Worm (Caenorhabditis elegans) whole organism, midembryonic: Measurements from ENCODE around the gene pitr-2.

Experiments
- T22C8.4 ChIP-seq: fragments of 200-800 bp; sonication (Bioruptor generic); IDR thresholded peaks from 2 replicates; pipeline ENCODE4 v1.3.6; 2022; ENCODE audit warnings: missing genetic modification characterization, missing compliant biosample characterization
- cog-1 ChIP-seq: sonication (generic microtip); optimal IDR thresholded peaks from 2 replicates; lab custom pipeline; 2016; ENCODE audit warnings: missing genetic modification characterization, missing compliant biosample characterization
- flt-1 ChIP-seq: fragments of 200-800 bp; sonication (Bioruptor generic); IDR thresholded peaks from 2 replicates; pipeline ENCODE4 v1.3.6; 2022; ENCODE audit warnings: missing genetic modification characterization, missing compliant biosample characterization
- klf-2 ChIP-seq: fragments of 200-800 bp; sonication (Bioruptor generic); conservative IDR thresholded peaks from 2 replicates; pipeline ENCODE4 v1.3.6; 2022; ENCODE audit warnings: missing genetic modification reagents, missing genetic modification characterization, missing compliant biosample characterization
- med-1 ChIP-seq: sonication (generic microtip); optimal IDR thresholded peaks from 2 replicates; lab custom pipeline; 2017; ENCODE audit warnings: missing genetic modification characterization, mild to moderate bottlenecking, missing compliant biosample characterization, antibody characterized with exemption, missing genetic modification reagents; ENCODE audit not compliant: insufficient read depth
- ref-1 ChIP-seq: fragments of 200-800 bp; sonication (Bioruptor generic); conservative IDR thresholded peaks from 2 replicates; pipeline ENCODE4 v1.3.6; 2022; ENCODE audit warnings: missing genetic modification reagents, missing genetic modification characterization, missing compliant biosample characterization
- tab-1 ChIP-seq: fragments of 200-800 bp; sonication (Bioruptor generic); IDR thresholded peaks from 2 replicates; pipeline ENCODE4 v1.3.6; 2022; ENCODE audit warnings: missing genetic modification characterization, missing compliant biosample characterization
- ztf-23 ChIP-seq: fragments of 200-800 bp; sonication (Bioruptor generic); IDR thresholded peaks from 2 replicates; pipeline ENCODE4 v1.3.6; 2022; ENCODE audit warnings: missing genetic modification reagents, missing genetic modification characterization, missing compliant biosample characterization
- ztf-29 ChIP-seq: fragments of 200-800 bp; sonication (Bioruptor generic); IDR thresholded peaks from 2 replicates; pipeline ENCODE4 v1.3.6; 2022; ENCODE audit warnings: missing genetic modification reagents, missing genetic modification characterization, missing compliant biosample characterization

Gene pitr-2

ce11 chrV:9137618-9138017 is at the start of gene pitr-2:
pitr-2 (minus strand) TSS chrV:9137718.
- TF ChIP-seq ztf-29 (GFP tag; lab: Robert Waterston, UW) (no peak), tab-1 (GFP tag; lab: Robert Waterston, UW) (no peak), ztf-23 (GFP tag; lab: Robert Waterston, UW) (no peak), cog-1 (tag; lab: Kevin White, UChicago) (no peak), med-1 (GFP tag; lab: Kevin White, UChicago) (no peak), klf-2 (GFP tag; lab: Robert Waterston, UW) (no peak), flt-1 (no peak), T22C8.4 (GFP tag; lab: Robert Waterston, UW) (no peak), ref-1 (no peak)

- TF ChIP-seq cog-1 (tag; lab: Kevin White, UChicago) (no peak), klf-2 (GFP tag; lab: Robert Waterston, UW) (no peak), med-1 (GFP tag; lab: Kevin White, UChicago) (no peak), flt-1 (no peak), ref-1 (no peak), tab-1 (GFP tag; lab: Robert Waterston, UW) (no peak), ztf-29 (GFP tag; lab: Robert Waterston, UW) (no peak), T22C8.4 (GFP tag; lab: Robert Waterston, UW) (no peak), ztf-23 (GFP tag; lab: Robert Waterston, UW) (no peak)
Observed at ce11 chrV:9186028-9186427, 48.5 kb upstream of the pitr-2 start.

- no peak for TF ChIP-seq T22C8.4 (GFP tag; lab: Robert Waterston, UW)
- no peak for TF ChIP-seq ztf-23 (GFP tag; lab: Robert Waterston, UW)
- TF ChIP-seq cog-1 (tag; lab: Kevin White, UChicago): no peak
- TF ChIP-seq med-1 (GFP tag; lab: Kevin White, UChicago): no peak
- no peak for TF ChIP-seq klf-2 (GFP tag; lab: Robert Waterston, UW)
- no peak for TF ChIP-seq flt-1
- no peak for TF ChIP-seq ztf-29 (GFP tag; lab: Robert Waterston, UW)
- TF ChIP-seq tab-1 (GFP tag; lab: Robert Waterston, UW): no peak
- TF ChIP-seq ref-1: no peak
Observed at ce11 chrV:9183718-9184441, 46.4 kb upstream of the pitr-2 start.

ce11 chrV:9181669-9182250 is 44.2 kb upstream of the pitr-2 start, which contains the start of gene ptr-1:
ptr-1 (minus strand) TSS chrV:9181719.
- TF ChIP-seq cog-1 (tag; lab: Kevin White, UChicago) (no peak), med-1 (GFP tag; lab: Kevin White, UChicago) (no peak), klf-2 (GFP tag; lab: Robert Waterston, UW) (no peak), T22C8.4 (GFP tag; lab: Robert Waterston, UW) (no peak), flt-1 (no peak), ztf-29 (GFP tag; lab: Robert Waterston, UW) (no peak), ref-1 (no peak), ztf-23 (GFP tag; lab: Robert Waterston, UW) (no peak), tab-1 (GFP tag; lab: Robert Waterston, UW) (no peak)

- TF ChIP-seq ref-1 (no peak), klf-2 (GFP tag; lab: Robert Waterston, UW) (no peak), tab-1 (GFP tag; lab: Robert Waterston, UW) (peak; percentile 78), cog-1 (tag; lab: Kevin White, UChicago) (peak; percentile 68), med-1 (GFP tag; lab: Kevin White, UChicago) (peak; percentile 6), ztf-23 (GFP tag; lab: Robert Waterston, UW) (peak; percentile 72; the same call in 1 of the 2 replicates), T22C8.4 (GFP tag; lab: Robert Waterston, UW) (peak; percentile 78)
Observed at ce11 chrV:9175218-9175837, 37.8 kb upstream of the pitr-2 start, which contains the start of gene spas-1. spas-1 (plus strand) TSS chrV:9175789.

ce11 chrV:9173789-9174188 is 36.3 kb upstream of the pitr-2 start, which contains the start of gene pqn-16:
pqn-16 (plus strand) TSS chrV:9174089.
- TF ChIP-seq cog-1 (tag; lab: Kevin White, UChicago) (no peak), ref-1 (no peak)

- TF ChIP-seq ztf-29 (GFP tag; lab: Robert Waterston, UW) (no peak), klf-2 (GFP tag; lab: Robert Waterston, UW) (no peak), med-1 (GFP tag; lab: Kevin White, UChicago) (no peak), cog-1 (tag; lab: Kevin White, UChicago) (no peak), flt-1 (no peak), T22C8.4 (GFP tag; lab: Robert Waterston, UW) (no peak), ztf-23 (GFP tag; lab: Robert Waterston, UW) (no peak)
Observed at ce11 chrV:9172989-9173388, 35.5 kb upstream of the pitr-2 start, which contains the start of gene gad-3. gad-3 (minus strand) TSS chrV:9173005.

ce11 chrV:9168089-9168488 is 30.6 kb upstream of the pitr-2 start, which contains the start of gene B0222.11:
B0222.11 (minus strand) TSS chrV:9168189.
- no peak for TF ChIP-seq ztf-29 (GFP tag; lab: Robert Waterston, UW)

- TF ChIP-seq ztf-23 (GFP tag; lab: Robert Waterston, UW) (no peak), ref-1 (no peak), med-1 (GFP tag; lab: Kevin White, UChicago) (no peak), flt-1 (no peak), tab-1 (GFP tag; lab: Robert Waterston, UW) (no peak), T22C8.4 (GFP tag; lab: Robert Waterston, UW) (no peak), cog-1 (tag; lab: Kevin White, UChicago) (no peak), ztf-29 (GFP tag; lab: Robert Waterston, UW) (no peak), klf-2 (GFP tag; lab: Robert Waterston, UW) (no peak)
Observed at ce11 chrV:9166306-9166705, 28.8 kb upstream of the pitr-2 start.
